Fruit fly (Drosophila melanogaster): ENCODE measurements around the gene CG31676.

Gene CG31676

dm6 chr2L:20883624-20884220, 43.2 kb downstream of the CG31676 start:
- TF ChIP-seq N (GFP tag; optimal IDR thresholded peaks at IDR 0.05) (no peak), jim (GFP tag; optimal IDR thresholded peaks at IDR 0.05) (no peak), sage (GFP tag; optimal IDR thresholded peaks at IDR 0.05) (no peak), sv (GFP tag; optimal IDR thresholded peaks at IDR 0.05) (no peak), h (GFP tag; optimal IDR thresholded peaks at IDR 0.05) (no peak), OdsH (GFP tag; optimal IDR thresholded peaks at IDR 0.05) (no peak), Dif (GFP tag; optimal IDR thresholded peaks at IDR 0.05; ENCODE audit: partially characterized antibody) (no peak), Jra (GFP tag; optimal IDR thresholded peaks at IDR 0.05) (no peak), Dfd (GFP tag; optimal IDR thresholded peaks at IDR 0.05) (no peak), Rel (GFP tag; optimal IDR thresholded peaks at IDR 0.05) (no peak), Rel (tag; optimal IDR thresholded peaks at IDR 0.05) (no peak), CrebA (GFP tag; optimal IDR thresholded peaks at IDR 0.05; ENCODE audit: borderline replicate concordance) (no peak)

- TF ChIP-seq sage (GFP tag; optimal IDR thresholded peaks at IDR 0.05) = no peak
- TF ChIP-seq Rel (GFP tag; optimal IDR thresholded peaks at IDR 0.05) = no peak
- peak; percentile 8 for TF ChIP-seq Rel (tag; optimal IDR thresholded peaks at IDR 0.05)
- TF ChIP-seq woc (GFP tag; optimal IDR thresholded peaks at IDR 0.05) = no peak
- no peak for TF ChIP-seq br (GFP tag; optimal IDR thresholded peaks at IDR 0.05)
- TF ChIP-seq Hr78 (GFP tag; optimal IDR thresholded peaks at IDR 0.05) = no peak
- no peak for TF ChIP-seq pan (optimal IDR thresholded peaks at IDR 0.05)
- TF ChIP-seq dsf (GFP tag; optimal IDR thresholded peaks at IDR 0.05; ENCODE audit: borderline replicate concordance) = no peak
- no peak for TF ChIP-seq psq (GFP tag; optimal IDR thresholded peaks at IDR 0.05)
These were observed 45.4 kb downstream of the CG31676 start for dm6 chr2L:20885889-20886507.

dm6 chr2L:20887273-20887672, 46.7 kb downstream of the CG31676 start:
- TF ChIP-seq sv (GFP tag; optimal IDR thresholded peaks at IDR 0.05) (no peak), CrebA (GFP tag; optimal IDR thresholded peaks at IDR 0.05; ENCODE audit: borderline replicate concordance) (peak; percentile 18), Rel (GFP tag; optimal IDR thresholded peaks at IDR 0.05) (no peak), Rel (tag; optimal IDR thresholded peaks at IDR 0.05) (peak; percentile 22), Sp1 (GFP tag; optimal IDR thresholded peaks at IDR 0.05) (peak; percentile 64), Dfd (GFP tag; optimal IDR thresholded peaks at IDR 0.05) (no peak)

dm6 chr2L:20889857-20890606, 49.5 kb downstream of the CG31676 start:
- TF ChIP-seq Dif (GFP tag; optimal IDR thresholded peaks at IDR 0.05; ENCODE audit: partially characterized antibody) (peak; percentile 21), Rel (GFP tag; optimal IDR thresholded peaks at IDR 0.05) (no peak), Rel (tag; optimal IDR thresholded peaks at IDR 0.05) (peak; percentile 19), foxo (GFP tag; optimal IDR thresholded peaks at IDR 0.05) (no peak), dl (GFP tag; optimal IDR thresholded peaks at IDR 0.05; ENCODE audit: insufficient read depth in 1 of 2, partially characterized antibody in 2 of 2) (peak in 1 of 2 experiments; percentile 43)

dm6 chr2L:20891188-20891587, 50.6 kb downstream of the CG31676 start:
- peak; percentile 40 for TF ChIP-seq Dif (GFP tag; optimal IDR thresholded peaks at IDR 0.05; ENCODE audit: partially characterized antibody)
- TF ChIP-seq Vsx2 (GFP tag; optimal IDR thresholded peaks at IDR 0.05; ENCODE audit: partially characterized antibody) = peak; percentile 30
- no peak for TF ChIP-seq brk (GFP tag; optimal IDR thresholded peaks at IDR 0.05)
- TF ChIP-seq Myc (optimal IDR thresholded peaks at IDR 0.05) = peak; percentile 51
- peak; percentile 55 for TF ChIP-seq N (GFP tag; optimal IDR thresholded peaks at IDR 0.05)

- TF ChIP-seq Hr83 (GFP tag; optimal IDR thresholded peaks at IDR 0.05; ENCODE audit: poor library complexity, severe bottlenecking) (peak; percentile 55), fru (GFP tag; optimal IDR thresholded peaks at IDR 0.05) (no peak)
These were observed 56.3 kb downstream of the CG31676 start for dm6 chr2L:20896681-20897341.

Measured in whole organism, wandering third instar larva.